Fruit fly (Drosophila melanogaster) whole organism, embryonic: ENCODE data around the gene CG32706.

Experiments used
- Aef1 ChIP-seq: fragments of 200-800 bp; sonication (Bioruptor generic); IDR thresholded peaks from 3 replicates; pipeline ENCODE4 v1.3.6; 2022; ENCODE audit warnings: missing biosample characterization, missing genetic modification characterization
- CG10267 ChIP-seq: fragments of 200-800 bp; sonication (Bioruptor generic); optimal IDR thresholded peaks from 2 replicates; lab custom pipeline; 2018; ENCODE audit warnings: missing biosample characterization, mild to moderate bottlenecking, missing genetic modification characterization, moderate library complexity
- CG10274 ChIP-seq: fragments of 200-800 bp; sonication (Bioruptor generic); optimal IDR thresholded peaks from 3 replicates; lab custom pipeline; 2017; ENCODE audit warnings: missing biosample characterization, mild to moderate bottlenecking, missing genetic modification characterization
- CG10431 ChIP-seq: fragments of 200-800 bp; sonication (Bioruptor generic); optimal IDR thresholded peaks from 3 replicates; lab custom pipeline; 2018; ENCODE audit warnings: missing biosample characterization, mild to moderate bottlenecking, missing genetic modification characterization
- CG11093 ChIP-seq: fragments of 200-800 bp; sonication (Bioruptor generic); IDR thresholded peaks from 3 replicates; pipeline ENCODE4 v1.3.6; 2022; ENCODE audit warnings: missing biosample characterization, missing genetic modification characterization
- CG11247 ChIP-seq: fragments of 200-800 bp; sonication (Bioruptor generic); IDR thresholded peaks from 2 replicates; pipeline ENCODE4 v1.3.6; 2022; ENCODE audit warnings: missing biosample characterization, missing genetic modification characterization
- CG11456 ChIP-seq: fragments of 200-800 bp; sonication (Bioruptor generic); IDR thresholded peaks from 3 replicates; pipeline ENCODE4 v1.3.6; 2022; ENCODE audit warnings: missing biosample characterization, missing genetic modification characterization
- CG12219 ChIP-seq: fragments of 200-800 bp; sonication (Bioruptor generic); optimal IDR thresholded peaks from 3 replicates; lab custom pipeline; 2018; ENCODE audit warnings: missing biosample characterization, mild to moderate bottlenecking, missing genetic modification characterization
- CG1233 ChIP-seq: fragments of 200-800 bp; sonication (Bioruptor generic); optimal IDR thresholded peaks from 4 replicates; lab custom pipeline; 2018; ENCODE audit warnings: missing biosample characterization, mild to moderate bottlenecking, missing genetic modification characterization
- CG12769 ChIP-seq: fragments of 200-800 bp; sonication (Bioruptor generic); optimal IDR thresholded peaks from 2 replicates; lab custom pipeline; 2019; ENCODE audit warnings: missing biosample characterization, mild to moderate bottlenecking, missing genetic modification characterization, moderate library complexity
- CG12942 ChIP-seq: fragments of 200-800 bp; sonication (Bioruptor generic); optimal IDR thresholded peaks from 3 replicates; lab custom pipeline; 2016; ENCODE audit warnings: missing biosample characterization, missing genetic modification characterization
- CG13894 ChIP-seq: fragments of 200-800 bp; sonication (Bioruptor generic); optimal IDR thresholded peaks from 3 replicates; lab custom pipeline; 2018; ENCODE audit warnings: missing biosample characterization, mild to moderate bottlenecking, missing genetic modification characterization, moderate library complexity
- CG16815 ChIP-seq: fragments of 200-800 bp; sonication (Bioruptor generic); optimal IDR thresholded peaks from 3 replicates; lab custom pipeline; 2017; ENCODE audit warnings: missing biosample characterization, mild to moderate bottlenecking, missing genetic modification characterization
- CG2712 ChIP-seq: fragments of 200-800 bp; optimal IDR thresholded peaks from 3 replicates; lab custom pipeline; 2019; ENCODE audit warnings: missing biosample characterization, mild to moderate bottlenecking, missing genetic modification characterization, moderate library complexity
- CG3065 ChIP-seq: fragments of 200-800 bp; sonication (Bioruptor generic); optimal IDR thresholded peaks from 2 replicates; lab custom pipeline; 2016; ENCODE audit warnings: missing biosample characterization, missing genetic modification characterization
- CG33213 ChIP-seq: fragments of 200-800 bp; sonication (Bioruptor generic); optimal IDR thresholded peaks from 3 replicates; lab custom pipeline; 2016; ENCODE audit warnings: missing biosample characterization, missing genetic modification characterization
- CG34422 ChIP-seq: fragments of 200-800 bp; sonication (Bioruptor generic); IDR thresholded peaks from 3 replicates; pipeline ENCODE4 v1.3.6; 2022; ENCODE audit warnings: missing biosample characterization, missing genetic modification characterization
- CG4282 ChIP-seq: fragments of 200-800 bp; sonication (Bioruptor generic); optimal IDR thresholded peaks from 2 replicates; lab custom pipeline; 2016; ENCODE audit warnings: missing biosample characterization, missing genetic modification characterization
- CG4424 ChIP-seq: fragments of 200-800 bp; sonication (Bioruptor generic); optimal IDR thresholded peaks from 3 replicates; lab custom pipeline; 2016; ENCODE audit warnings: missing biosample characterization, missing genetic modification characterization
- CG4617 ChIP-seq: fragments of 200-800 bp; sonication (Bioruptor generic); optimal IDR thresholded peaks from 3 replicates; lab custom pipeline; 2016; ENCODE audit warnings: missing biosample characterization, missing genetic modification characterization, borderline replicate concordance
- CG7357 ChIP-seq: fragments of 200-800 bp; sonication (Bioruptor generic); IDR thresholded peaks from 3 replicates; pipeline ENCODE4 v1.3.6; 2022; ENCODE audit warnings: missing biosample characterization, missing genetic modification characterization
- CG8290 ChIP-seq, 3 experiments: fragments of 200-800 bp; sonication (Bioruptor generic); optimal IDR thresholded peaks; 2 replicates each; lab custom pipeline; 2016 to 2019; ENCODE audit warnings: missing biosample characterization in 3 of 3, missing genetic modification characterization in 3 of 3, mild to moderate bottlenecking in 2 of 3, moderate library complexity in 1 of 3
- CG9876 ChIP-seq: fragments of 200-800 bp; sonication (Bioruptor generic); optimal IDR thresholded peaks from 2 replicates; lab custom pipeline; 2016; ENCODE audit warnings: missing biosample characterization, missing genetic modification characterization
- CrebB ChIP-seq: fragments of 200-800 bp; sonication (Bioruptor generic); optimal IDR thresholded peaks from 3 replicates; lab custom pipeline; 2018; ENCODE audit warnings: missing biosample characterization, mild to moderate bottlenecking, missing genetic modification characterization
- Fer2 ChIP-seq: fragments of 200-800 bp; sonication (Bioruptor generic); optimal IDR thresholded peaks from 2 replicates; lab custom pipeline; 2018; ENCODE audit warnings: missing biosample characterization, mild to moderate bottlenecking, missing genetic modification characterization, moderate library complexity
- Fer3 ChIP-seq: fragments of 200-800 bp; sonication (Bioruptor generic); optimal IDR thresholded peaks from 2 replicates; lab custom pipeline; 2018; ENCODE audit warnings: missing biosample characterization, mild to moderate bottlenecking, missing genetic modification characterization, moderate library complexity
- HLHmδ ChIP-seq: fragments of 200-800 bp; sonication (Bioruptor generic); optimal IDR thresholded peaks from 2 replicates; lab custom pipeline; 2018; ENCODE audit warnings: missing biosample characterization, mild to moderate bottlenecking, missing genetic modification characterization, moderate library complexity
- Hand ChIP-seq: fragments of 200-800 bp; sonication (Bioruptor generic); optimal IDR thresholded peaks from 2 replicates; lab custom pipeline; 2017; ENCODE audit warnings: mild to moderate bottlenecking, missing biosample characterization, missing genetic modification reagents, missing genetic modification characterization
- Mad ChIP-seq: fragments of 200-800 bp; sonication (Bioruptor generic); optimal IDR thresholded peaks from 2 replicates; lab custom pipeline; 2016; ENCODE audit warnings: missing biosample characterization, missing genetic modification characterization
- Max ChIP-seq: fragments of 200-800 bp; sonication (Bioruptor generic); optimal IDR thresholded peaks from 2 replicates; lab custom pipeline; 2016; ENCODE audit warnings: missing biosample characterization, mild to moderate bottlenecking, missing genetic modification characterization
- NFAT ChIP-seq: fragments of 200-800 bp; sonication (Bioruptor generic); IDR thresholded peaks from 2 replicates; pipeline ENCODE4 v1.3.6; 2022; ENCODE audit warnings: missing biosample characterization, missing genetic modification characterization
- NK7.1 ChIP-seq: fragments of 200-800 bp; sonication (Bioruptor generic); optimal IDR thresholded peaks from 3 replicates; lab custom pipeline; 2016; ENCODE audit warnings: missing biosample characterization, missing genetic modification characterization
- Optix ChIP-seq: fragments of 200-800 bp; sonication (Bioruptor generic); IDR thresholded peaks from 3 replicates; pipeline ENCODE4 v1.3.6; 2022; ENCODE audit warnings: missing biosample characterization, missing genetic modification characterization
- Pdp1 ChIP-seq, 2 experiments: fragments of 200-800 bp; sonication (Bioruptor generic); optimal IDR thresholded peaks; 3 replicates each; lab custom pipeline; 2016; ENCODE audit warnings: missing biosample characterization in 2 of 2, missing genetic modification characterization in 2 of 2, mild to moderate bottlenecking in 1 of 2, moderate library complexity in 1 of 2
- amos ChIP-seq: fragments of 200-800 bp; sonication (Bioruptor generic); IDR thresholded peaks from 2 replicates; pipeline ENCODE4 v1.3.6; 2022; ENCODE audit warnings: missing biosample characterization, missing genetic modification characterization; ENCODE audit not compliant: partially characterized antibody
- cwo ChIP-seq: fragments of 200-800 bp; sonication (Bioruptor generic); optimal IDR thresholded peaks from 3 replicates; lab custom pipeline; 2017; ENCODE audit warnings: missing biosample characterization, missing genetic modification characterization, mild to moderate bottlenecking, moderate library complexity, missing genetic modification reagents
- disco-r ChIP-seq: fragments of 200-800 bp; sonication (Bioruptor generic); optimal IDR thresholded peaks from 2 replicates; lab custom pipeline; 2016; ENCODE audit warnings: missing biosample characterization, missing genetic modification characterization
- gem ChIP-seq: fragments of 200-800 bp; sonication (Bioruptor generic); optimal IDR thresholded peaks from 2 replicates; lab custom pipeline; 2019; ENCODE audit warnings: missing biosample characterization, mild to moderate bottlenecking, missing genetic modification characterization, moderate library complexity
- her ChIP-seq: fragments of 200-800 bp; sonication (Bioruptor generic); optimal IDR thresholded peaks from 2 replicates; lab custom pipeline; 2016; ENCODE audit warnings: missing biosample characterization, missing genetic modification characterization
- klu ChIP-seq: fragments of 200-800 bp; sonication (Bioruptor generic); IDR thresholded peaks from 2 replicates; pipeline ENCODE4 v1.3.6; 2022; ENCODE audit warnings: missing biosample characterization, missing genetic modification characterization
- lbe ChIP-seq: fragments of 200-800 bp; sonication (Bioruptor generic); optimal IDR thresholded peaks from 2 replicates; lab custom pipeline; 2016; ENCODE audit warnings: missing biosample characterization, mild to moderate bottlenecking, missing genetic modification characterization
- lmd ChIP-seq: fragments of 200-800 bp; sonication (Bioruptor generic); IDR thresholded peaks from 2 replicates; pipeline ENCODE4 v1.3.6; 2022; ENCODE audit warnings: missing biosample characterization, missing genetic modification characterization
- nom ChIP-seq: fragments of 200-800 bp; sonication (Bioruptor generic); optimal IDR thresholded peaks from 2 replicates; lab custom pipeline; 2017; ENCODE audit warnings: missing biosample characterization, missing genetic modification characterization, mild to moderate bottlenecking, moderate library complexity, missing genetic modification reagents
- onecut ChIP-seq: fragments of 200-800 bp; sonication (Bioruptor generic); IDR thresholded peaks from 2 replicates; pipeline ENCODE4 v1.3.6; 2022; ENCODE audit warnings: missing biosample characterization, missing genetic modification characterization
- repo ChIP-seq: fragments of 200-800 bp; sonication (Bioruptor generic); optimal IDR thresholded peaks from 2 replicates; lab custom pipeline; 2016; ENCODE audit warnings: missing biosample characterization, missing genetic modification characterization
- rib ChIP-seq: fragments of 200-800 bp; sonication (Bioruptor generic); IDR thresholded peaks from 2 replicates; pipeline ENCODE4 v1.3.6; 2022; ENCODE audit warnings: missing biosample characterization, missing genetic modification characterization
- so ChIP-seq: fragments of 200-800 bp; sonication (Bioruptor generic); IDR thresholded peaks from 3 replicates; pipeline ENCODE4 v1.3.6; 2022; ENCODE audit warnings: missing biosample characterization, missing genetic modification characterization
- tll ChIP-seq, 2 experiments: fragments of 200-800 bp in 1 of 2; fragments of >200 bp in 1 of 2; sonication (Bioruptor generic) in 1 of 2; optimal IDR thresholded peaks; 2 replicates each; lab custom pipeline; 2017 to 2019; ENCODE audit warnings: missing biosample characterization in 2 of 2, missing genetic modification characterization in 2 of 2, mild to moderate bottlenecking in 1 of 2, moderate library complexity in 1 of 2
- ttk ChIP-seq: fragments of 200-800 bp; sonication (Bioruptor generic); IDR thresholded peaks from 2 replicates; pipeline ENCODE4 v2.1.2; 2022; ENCODE audit warnings: missing biosample characterization, missing genetic modification characterization
- zf30C ChIP-seq: fragments of 200-800 bp; sonication (Bioruptor generic); optimal IDR thresholded peaks from 3 replicates; lab custom pipeline; 2018; ENCODE audit warnings: missing biosample characterization, mild to moderate bottlenecking, missing genetic modification characterization

The CG32706 gene

DNA sequence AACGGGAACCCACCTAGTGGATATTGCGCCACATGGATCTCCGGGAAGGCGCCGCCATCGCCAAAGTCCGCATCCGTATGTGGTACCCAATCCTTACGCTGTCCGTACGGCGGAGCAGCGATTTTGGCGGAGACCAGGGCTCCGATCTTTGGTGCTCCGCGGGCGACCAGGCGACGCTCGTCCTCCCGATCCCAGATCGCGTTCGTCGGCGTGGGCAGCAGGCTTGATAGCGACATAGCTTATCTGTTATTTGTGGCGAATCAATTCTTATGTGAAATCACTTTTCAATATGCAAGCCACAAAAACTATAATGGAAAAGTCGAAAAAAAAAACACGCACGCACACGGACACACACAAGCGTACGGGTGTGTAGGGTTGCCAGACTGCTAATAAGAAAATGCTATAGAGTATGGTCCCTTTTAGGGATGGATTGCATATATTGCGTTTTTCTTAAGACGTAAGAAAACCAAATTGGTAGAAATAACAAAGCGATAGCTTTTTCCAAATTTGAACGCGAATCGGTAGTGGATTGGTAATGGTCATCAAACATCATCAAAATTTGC lies 19.4 kb downstream of the CG32706 start, which contains the start of gene Bx42 (continued):
- no peak for TF ChIP-seq nom (GFP tag; lab: Kevin White, UChicago)
- no peak for TF ChIP-seq HLHmδ
- no peak for TF ChIP-seq lmd
- TF ChIP-seq Optix (GFP tag; lab: Robert Waterston, UW): no peak
- no peak for TF ChIP-seq cwo
- no peak for TF ChIP-seq Fer3 (tag; lab: Kevin White, UChicago)
- no peak for TF ChIP-seq zf30C (GFP tag; lab: Kevin White, UChicago)
- TF ChIP-seq CG10431 (GFP tag; lab: Kevin White, UChicago): no peak
- no peak for TF ChIP-seq Fer2
- peak; percentile 52 for TF ChIP-seq CG4617 (GFP tag; lab: Kevin White, UChicago)
- no peak for TF ChIP-seq CG33213
- TF ChIP-seq ttk: no peak
- TF ChIP-seq lbe (GFP tag; lab: Kevin White, UChicago): no peak
- TF ChIP-seq CG11247 (GFP tag; lab: Robert Waterston, UW): no peak
- TF ChIP-seq CG12219: no peak
- TF ChIP-seq CG11093 (GFP tag; lab: Robert Waterston, UW): no peak
- TF ChIP-seq CG13894 (tag; lab: Kevin White, UChicago): no peak
- no peak for TF ChIP-seq CG34422 (GFP tag; lab: Robert Waterston, UW)
- TF ChIP-seq repo (GFP tag; lab: Kevin White, UChicago): no peak
- no peak for TF ChIP-seq onecut
- no peak for TF ChIP-seq CG2712 (tag; lab: Kevin White, UChicago)
- TF ChIP-seq CG1233 (GFP tag; lab: Kevin White, UChicago): no peak
- TF ChIP-seq CG12942 (GFP tag; lab: Kevin White, UChicago): no peak
- no peak for TF ChIP-seq Mad
- no peak for TF ChIP-seq amos (GFP tag; lab: Robert Waterston, UW)
- TF ChIP-seq Hand (GFP tag; lab: Kevin White, UChicago): no peak
- no peak for TF ChIP-seq CG10274 (GFP tag; lab: Kevin White, UChicago)
- TF ChIP-seq klu (GFP tag; lab: Robert Waterston, UW): no peak
- no peak for TF ChIP-seq so (GFP tag; lab: Robert Waterston, UW)
- no peak for TF ChIP-seq disco-r
- no peak for TF ChIP-seq rib (GFP tag; lab: Robert Waterston, UW)
- no peak for TF ChIP-seq CrebB (tag; lab: Kevin White, UChicago)
- TF ChIP-seq CG8290 (GFP tag; optimal IDR thresholded peaks at IDR 0.05; lab: Kevin White, UChicago): no peak
- TF ChIP-seq CG8290 (tag; optimal IDR thresholded peaks at IDR 0.05; lab: Kevin White, UChicago): no peak
- TF ChIP-seq NFAT: peak; percentile 31; the same call in 1 of the 2 replicates
- TF ChIP-seq CG4424 (GFP tag; lab: Kevin White, UChicago): no peak
- TF ChIP-seq NK7.1 (GFP tag; lab: Kevin White, UChicago): no peak
- TF ChIP-seq CG11456 (GFP tag; lab: Robert Waterston, UW): no peak
- TF ChIP-seq Pdp1 (GFP tag; optimal IDR thresholded peaks at IDR 0.05; lab: Kevin White, UChicago): peak in 1 of 2 experiments; percentile 27
- no peak for TF ChIP-seq CG12769 (tag; lab: Kevin White, UChicago)
- no peak for TF ChIP-seq tll (GFP tag; optimal IDR thresholded peaks at IDR 0.05; lab: Kevin White, UChicago)
- TF ChIP-seq CG7357 (GFP tag; lab: Robert Waterston, UW): no peak
- no peak for TF ChIP-seq CG16815 (GFP tag; lab: Kevin White, UChicago)
- TF ChIP-seq her (GFP tag; lab: Kevin White, UChicago): no peak
- peak; percentile 54 for TF ChIP-seq CG9876
- TF ChIP-seq Max (GFP tag; lab: Kevin White, UChicago): no peak
- TF ChIP-seq CG3065 (GFP tag; lab: Kevin White, UChicago): no peak
- TF ChIP-seq CG4282: peak; percentile 2
- no peak for TF ChIP-seq Aef1 (GFP tag; lab: Robert Waterston, UW)
- TF ChIP-seq gem (tag; lab: Kevin White, UChicago): no peak
- peak; percentile 4 for TF ChIP-seq CG10267 (tag; lab: Kevin White, UChicago)
